Worm (Caenorhabditis elegans) whole organism, L3 larva: ENCODE results near the gene ins-5.

Experiments used
- ZK546.5 ChIP-seq: sonication (generic microtip); optimal IDR thresholded peaks from 2 replicates; lab custom pipeline; 2017; ENCODE audit warnings: missing biosample characterization, missing genetic modification characterization
- ceh-16 ChIP-seq: sonication (generic microtip); optimal IDR thresholded peaks from 2 replicates; lab custom pipeline; 2017; ENCODE audit warnings: missing biosample characterization, missing genetic modification characterization
- ceh-82 ChIP-seq: fragments of 150-350 bp; optimal IDR thresholded peaks from 2 replicates; lab custom pipeline; 2014; ENCODE audit warnings: missing biosample characterization, missing genetic modification characterization
- ceh-9 ChIP-seq: sonication (generic microtip); optimal IDR thresholded peaks from 2 replicates; lab custom pipeline; 2018; ENCODE audit warnings: missing biosample characterization, missing genetic modification characterization
- daf-12 ChIP-seq: fragments of 150-350 bp; optimal IDR thresholded peaks from 2 replicates; lab custom pipeline; 2014; ENCODE audit warnings: missing biosample characterization, missing genetic modification reagents, missing genetic modification characterization
- egl-5 ChIP-seq: fragments of 150-350 bp; optimal IDR thresholded peaks from 2 replicates; lab custom pipeline; 2017; ENCODE audit warnings: missing biosample characterization, missing genetic modification reagents, missing genetic modification characterization, inconsistent platforms
- elt-1 ChIP-seq: fragments of 150-350 bp; optimal IDR thresholded peaks from 2 replicates; lab custom pipeline; 2014; ENCODE audit warnings: missing biosample characterization, missing genetic modification characterization
- elt-3 ChIP-seq, 3 experiments: fragments of 150-350 bp in 1 of 3; sonication (generic microtip) in 2 of 3; optimal IDR thresholded peaks; 2 replicates in 2 of 3; 4 replicates in 1 of 3; lab custom pipeline; 2014 to 2017; ENCODE audit warnings: missing biosample characterization in 3 of 3, missing genetic modification characterization in 3 of 3
- eor-1 ChIP-seq, 2 experiments: fragments of 150-350 bp; optimal IDR thresholded peaks; 2 replicates each; lab custom pipeline; 2014 to 2018; ENCODE audit warnings: missing biosample characterization in 2 of 2, missing genetic modification characterization in 2 of 2
- fkh-10 ChIP-seq: sonication (generic microtip); optimal IDR thresholded peaks from 2 replicates; lab custom pipeline; 2017; ENCODE audit warnings: missing biosample characterization, missing genetic modification reagents, missing genetic modification characterization
- fkh-2 ChIP-seq: fragments of 150-350 bp; optimal IDR thresholded peaks from 2 replicates; lab custom pipeline; 2014; ENCODE audit warnings: missing biosample characterization, missing genetic modification reagents, missing genetic modification characterization
- fos-1 ChIP-seq: fragments of 150-350 bp; optimal IDR thresholded peaks from 2 replicates; lab custom pipeline; 2014; ENCODE audit warnings: missing biosample characterization, missing genetic modification characterization
- hmg-11 ChIP-seq: sonication (generic microtip); optimal IDR thresholded peaks from 2 replicates; lab custom pipeline; 2016; ENCODE audit warnings: missing genetic modification characterization, missing compliant biosample characterization
- jun-1 ChIP-seq: fragments of 150-350 bp; optimal IDR thresholded peaks from 2 replicates; lab custom pipeline; 2014; ENCODE audit warnings: missing biosample characterization, missing genetic modification reagents, missing genetic modification characterization
- lin-39 ChIP-seq: fragments of 150-350 bp; optimal IDR thresholded peaks from 2 replicates; lab custom pipeline; 2018; ENCODE audit warnings: missing biosample characterization, missing genetic modification reagents, missing genetic modification characterization
- lsy-12 ChIP-seq: sonication (generic microtip); optimal IDR thresholded peaks from 2 replicates; lab custom pipeline; 2016; ENCODE audit warnings: mild to moderate bottlenecking, missing genetic modification characterization, missing compliant biosample characterization
- mdl-1 ChIP-seq: fragments of 150-350 bp; optimal IDR thresholded peaks from 2 replicates; lab custom pipeline; 2014; ENCODE audit warnings: missing biosample characterization, missing genetic modification characterization
- mml-1 ChIP-seq: fragments of 150-350 bp; sonication (generic microtip); optimal IDR thresholded peaks from 3 replicates; lab custom pipeline; 2014; ENCODE audit warnings: missing biosample characterization, missing genetic modification characterization
- nfya-1 ChIP-seq: sonication (generic microtip); optimal IDR thresholded peaks from 2 replicates; lab custom pipeline; 2017; ENCODE audit warnings: missing genetic modification characterization, mild to moderate bottlenecking, missing compliant biosample characterization, antibody characterized with exemption, moderate library complexity; ENCODE audit not compliant: insufficient read depth
- nhr-11 ChIP-seq: fragments of 150-350 bp; optimal IDR thresholded peaks from 2 replicates; lab custom pipeline; 2014; ENCODE audit warnings: missing biosample characterization, missing genetic modification characterization
- nhr-23 ChIP-seq: fragments of 150-350 bp; optimal IDR thresholded peaks from 2 replicates; lab custom pipeline; 2014; ENCODE audit warnings: missing biosample characterization, missing genetic modification reagents, missing genetic modification characterization
- nhr-237 ChIP-seq: fragments of 150-350 bp; optimal IDR thresholded peaks from 2 replicates; lab custom pipeline; 2014; ENCODE audit warnings: missing biosample characterization, missing genetic modification characterization
- nhr-25 ChIP-seq: sonication (generic microtip); optimal IDR thresholded peaks from 2 replicates; lab custom pipeline; 2017; ENCODE audit warnings: missing biosample characterization, missing genetic modification characterization
- nhr-28 ChIP-seq: fragments of 150-350 bp; optimal IDR thresholded peaks from 2 replicates; lab custom pipeline; 2014; ENCODE audit warnings: missing biosample characterization, missing genetic modification characterization
- pha-4 ChIP-seq: fragments of 150-350 bp; optimal IDR thresholded peaks from 2 replicates; lab custom pipeline; 2014; ENCODE audit warnings: missing biosample characterization, missing genetic modification reagents, missing genetic modification characterization
- pqm-1 ChIP-seq: fragments of 150-350 bp; optimal IDR thresholded peaks from 2 replicates; lab custom pipeline; 2017; ENCODE audit warnings: missing biosample characterization, missing genetic modification characterization, inconsistent platforms
- sea-2 ChIP-seq: fragments of 150-350 bp; sonication (generic microtip); optimal IDR thresholded peaks from 4 replicates; lab custom pipeline; 2014; ENCODE audit warnings: missing biosample characterization, missing genetic modification reagents, missing genetic modification characterization
- snpc-4 ChIP-seq: fragments of 150-350 bp; optimal IDR thresholded peaks from 2 replicates; lab custom pipeline; 2014; ENCODE audit warnings: missing biosample characterization, missing genetic modification characterization
- tbx-2 ChIP-seq: sonication (generic microtip); optimal IDR thresholded peaks from 2 replicates; lab custom pipeline; 2016; ENCODE audit warnings: mild to moderate bottlenecking, missing genetic modification characterization, missing compliant biosample characterization
- unc-39 ChIP-seq: sonication (generic microtip); optimal IDR thresholded peaks from 4 replicates; lab custom pipeline; 2017; ENCODE audit warnings: missing biosample characterization, missing genetic modification characterization
- unc-62 ChIP-seq: fragments of 150-350 bp; sonication (generic microtip); optimal IDR thresholded peaks from 4 replicates; lab custom pipeline; 2014; ENCODE audit warnings: missing biosample characterization, missing genetic modification reagents, missing genetic modification characterization
- zag-1 ChIP-seq: fragments of 150-350 bp; optimal IDR thresholded peaks from 2 replicates; lab custom pipeline; 2014; ENCODE audit warnings: missing biosample characterization, missing genetic modification characterization
- ztf-11 ChIP-seq: fragments of 150-350 bp; optimal IDR thresholded peaks from 2 replicates; lab custom pipeline; 2014; ENCODE audit warnings: missing biosample characterization, missing genetic modification characterization

The ins-5 gene

DNA sequence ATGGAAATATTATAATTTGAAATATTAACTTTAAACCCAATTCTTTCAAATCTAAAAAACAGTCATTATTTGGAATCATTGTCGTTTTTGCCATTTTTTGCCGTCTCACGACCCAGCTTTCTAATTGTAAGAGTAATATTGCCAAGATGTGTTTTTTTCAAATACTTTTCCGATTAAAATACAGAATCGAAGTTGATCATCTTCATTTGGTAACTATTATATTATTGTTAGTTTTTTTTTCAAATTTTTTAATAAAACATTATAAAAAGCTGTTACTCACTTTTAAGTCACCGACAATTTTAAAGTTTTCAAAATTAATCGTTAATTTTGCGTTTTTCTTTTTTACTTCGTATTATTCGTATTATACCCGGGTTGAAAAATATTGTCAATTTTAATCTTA, at the start of gene ins-5:
Gene ins-5 (plus strand): TSS at position 301 of the 400 bp plus-strand sequence.
- TF ChIP-seq elt-1 (tag; lab: Kevin White, UChicago): no peak

DNA sequence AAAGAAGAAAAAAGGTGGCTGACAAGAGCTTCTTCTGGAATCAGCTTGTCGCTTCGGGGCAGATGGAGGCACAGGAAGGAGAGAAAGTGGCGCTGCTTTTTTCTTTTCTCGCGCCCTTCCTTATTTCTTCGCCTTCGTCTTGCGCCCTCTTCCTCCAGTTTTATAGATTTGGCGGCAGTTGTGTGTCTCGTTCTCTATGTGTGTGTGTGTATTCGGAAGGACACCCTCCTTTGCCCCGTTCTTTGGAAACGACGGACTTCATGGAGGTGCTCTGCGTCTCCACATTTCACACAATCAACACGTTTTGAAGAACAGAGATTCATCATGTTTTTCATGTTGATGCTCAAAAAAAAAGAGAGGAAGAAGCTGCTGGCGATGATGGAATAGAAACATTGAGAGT, 48.7 kb upstream of the ins-5 start:
- TF ChIP-seq jun-1: no peak
- TF ChIP-seq nhr-11 (tag; lab: Kevin White, UChicago): peak; percentile 25
- no peak for TF ChIP-seq elt-3 (tag; optimal IDR thresholded peaks at IDR 0.05; lab: Kevin White, UChicago)
- peak; percentile 42 for TF ChIP-seq nfya-1
- no peak for TF ChIP-seq ztf-11
- no peak for TF ChIP-seq daf-12 (tag; lab: Kevin White, UChicago)
- TF ChIP-seq mdl-1 (tag; lab: Kevin White, UChicago): no peak
- no peak for TF ChIP-seq lsy-12 (tag; lab: Kevin White, UChicago)
- no peak for TF ChIP-seq nhr-23 (tag; lab: Kevin White, UChicago)
- TF ChIP-seq nhr-28 (tag; lab: Kevin White, UChicago): no peak
- peak; percentile 54 for TF ChIP-seq lin-39 (tag; lab: Kevin White, UChicago)
- TF ChIP-seq zag-1 (tag; lab: Kevin White, UChicago): no peak
- TF ChIP-seq eor-1 (tag; optimal IDR thresholded peaks at IDR 0.05; lab: Kevin White, UChicago): no peak
- TF ChIP-seq mml-1 (tag; lab: Kevin White, UChicago): no peak
- peak; percentile 72 for TF ChIP-seq fkh-10 (GFP tag; lab: Kevin White, UChicago)
- TF ChIP-seq snpc-4 (tag; lab: Kevin White, UChicago): no peak
- TF ChIP-seq sea-2 (GFP tag; lab: Kevin White, UChicago): no peak
- TF ChIP-seq fkh-2 (tag; lab: Kevin White, UChicago): no peak
- TF ChIP-seq tbx-2 (tag; lab: Kevin White, UChicago): no peak
- TF ChIP-seq egl-5: peak; percentile 35
- TF ChIP-seq unc-39 (tag; lab: Kevin White, UChicago): no peak
- TF ChIP-seq nhr-237 (tag; lab: Kevin White, UChicago): no peak
- TF ChIP-seq hmg-11 (tag; lab: Kevin White, UChicago): peak; percentile 40
- no peak for TF ChIP-seq nhr-25 (tag; lab: Kevin White, UChicago)
- no peak for TF ChIP-seq ceh-82 (tag; lab: Kevin White, UChicago)
- TF ChIP-seq ceh-16: no peak
- no peak for TF ChIP-seq pha-4 (tag; lab: Kevin White, UChicago)
- TF ChIP-seq fos-1 (tag; lab: Kevin White, UChicago): no peak

DNA sequence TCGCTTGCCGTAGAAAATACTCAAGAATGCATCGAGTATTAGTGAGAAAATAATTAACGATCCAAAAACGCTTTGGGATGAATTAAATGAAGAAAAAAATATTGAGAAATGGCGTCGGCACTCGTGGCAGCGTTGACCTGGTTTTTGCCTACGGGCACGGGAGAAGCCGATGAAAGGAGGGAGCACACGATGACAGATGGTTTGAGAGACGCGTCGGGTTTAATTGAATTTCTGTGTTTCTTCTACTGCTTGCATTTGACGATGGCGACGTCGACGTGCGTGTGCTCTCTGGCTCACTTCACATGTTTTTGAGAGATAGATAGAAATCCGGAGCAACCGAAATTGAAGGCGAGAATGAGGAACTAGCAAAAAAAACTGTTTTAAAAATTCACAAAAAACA, 46.7 kb upstream of the ins-5 start:
- no peak for TF ChIP-seq nhr-237 (tag; lab: Kevin White, UChicago)
- TF ChIP-seq daf-12 (tag; lab: Kevin White, UChicago): no peak
- no peak for TF ChIP-seq snpc-4 (tag; lab: Kevin White, UChicago)
- TF ChIP-seq lin-39 (tag; lab: Kevin White, UChicago): no peak
- TF ChIP-seq elt-3 (tag; optimal IDR thresholded peaks at IDR 0.05; lab: Kevin White, UChicago): no peak
- peak; percentile 5 for TF ChIP-seq fkh-10 (GFP tag; lab: Kevin White, UChicago)

DNA sequence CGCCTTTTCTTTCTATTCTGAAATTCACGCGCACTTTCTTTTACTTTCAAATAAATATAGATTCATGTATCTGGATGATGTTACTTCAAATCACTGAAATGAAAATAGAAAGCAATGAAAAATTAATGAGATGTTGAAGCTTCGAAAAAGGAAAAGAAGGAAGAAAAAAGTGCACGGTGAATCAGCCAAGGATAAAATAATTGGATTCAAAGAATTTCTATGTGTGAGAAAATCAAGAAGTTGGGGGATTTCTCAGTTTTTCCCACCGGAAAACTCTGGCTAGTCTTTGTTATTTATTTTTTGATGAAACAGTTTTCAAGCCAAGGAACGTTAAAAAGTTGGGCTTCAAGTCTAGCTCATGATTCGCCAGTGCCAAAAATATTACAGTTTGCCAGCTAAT, 45.6 kb upstream of the ins-5 start:
- TF ChIP-seq pqm-1: no peak
- no peak for TF ChIP-seq eor-1 (tag; optimal IDR thresholded peaks at IDR 0.05; lab: Kevin White, UChicago)
- no peak for TF ChIP-seq pha-4 (tag; lab: Kevin White, UChicago)
- TF ChIP-seq tbx-2 (tag; lab: Kevin White, UChicago): no peak
- TF ChIP-seq mdl-1 (tag; lab: Kevin White, UChicago): no peak
- TF ChIP-seq ZK546.5 (tag; lab: Kevin White, UChicago): no peak

DNA sequence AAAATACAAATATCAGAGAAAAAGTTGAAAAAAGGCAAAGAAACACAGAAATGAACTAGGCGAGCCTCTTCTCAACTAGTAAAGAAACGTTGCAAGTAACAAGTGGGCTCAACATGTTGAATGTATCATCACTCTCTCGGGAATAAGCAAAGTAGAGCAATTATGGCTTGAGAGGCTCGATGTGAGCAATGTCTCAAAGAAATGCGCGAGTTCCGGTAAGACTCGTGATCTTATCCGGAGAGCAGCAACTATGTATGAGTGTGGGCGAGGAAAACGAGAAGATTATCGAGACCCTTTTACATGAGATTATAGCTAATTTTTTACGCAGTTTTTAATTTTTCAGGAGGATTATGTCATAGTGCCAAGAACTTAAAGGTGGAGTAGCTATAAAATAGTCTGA, 45.1 kb upstream of the ins-5 start:
- TF ChIP-seq zag-1 (tag; lab: Kevin White, UChicago) (no peak), lin-39 (tag; lab: Kevin White, UChicago) (peak; percentile 54), nfya-1 (peak; percentile 35)

DNA sequence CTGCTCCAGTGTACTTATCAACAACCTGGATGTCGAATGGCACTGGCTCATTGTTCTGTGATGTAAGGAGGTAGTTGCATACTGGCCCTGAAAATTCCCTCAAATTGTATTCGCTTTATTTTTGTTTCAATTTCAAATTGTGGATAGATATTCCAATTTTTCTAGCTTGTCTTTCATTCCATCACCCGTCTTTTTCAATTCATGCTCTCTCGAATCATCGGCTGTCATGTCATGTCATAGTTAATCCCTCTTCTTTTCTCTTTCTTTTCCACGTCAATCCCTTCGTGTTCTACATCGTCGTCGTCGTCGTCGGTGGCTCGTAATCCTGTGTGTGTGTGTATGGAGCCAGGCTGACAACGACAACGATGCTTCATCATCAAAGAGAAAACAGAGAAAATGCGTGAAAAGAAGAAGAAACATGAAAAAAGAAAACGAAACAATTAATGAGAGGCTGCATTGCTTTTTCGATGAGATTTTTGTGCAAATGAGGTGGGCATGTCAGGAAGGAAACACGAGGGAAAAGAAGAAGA, 41.7 kb upstream of the ins-5 start:
- TF ChIP-seq egl-5: peak; percentile 30
- TF ChIP-seq lin-39 (tag; lab: Kevin White, UChicago): peak; percentile 39
- TF ChIP-seq nfya-1: peak; percentile 14
- TF ChIP-seq ceh-9 (tag; lab: Kevin White, UChicago): no peak
- TF ChIP-seq unc-62 (GFP tag; lab: Kevin White, UChicago): peak; percentile 12
